Fruit fly (Drosophila melanogaster) whole organism, wandering third instar larva: ENCODE data around the gene ldd.

Experiments
- Abd-B ChIP-seq: fragments of >200 bp; optimal IDR thresholded peaks from 2 replicates; lab custom pipeline; 2017; ENCODE audit warnings: missing biosample characterization, missing genetic modification characterization
- CG32264 ChIP-seq: fragments of 200-800 bp; sonication (Bioruptor generic); optimal IDR thresholded peaks from 2 replicates; lab custom pipeline; 2016; ENCODE audit warnings: missing biosample characterization, missing genetic modification characterization
- CG9705 ChIP-seq: fragments of 200-800 bp; sonication (Bioruptor generic); optimal IDR thresholded peaks from 2 replicates; lab custom pipeline; 2018; ENCODE audit warnings: missing biosample characterization, mild to moderate bottlenecking, missing genetic modification characterization
- CrebA ChIP-seq: fragments of 200-800 bp; sonication (Bioruptor generic); optimal IDR thresholded peaks from 2 replicates; lab custom pipeline; 2016; ENCODE audit warnings: missing biosample characterization, mild to moderate bottlenecking, missing genetic modification characterization, borderline replicate concordance
- Dfd ChIP-seq: fragments of >200 bp; optimal IDR thresholded peaks from 2 replicates; lab custom pipeline; 2017; ENCODE audit warnings: missing biosample characterization, missing genetic modification characterization
- Dif ChIP-seq: fragments of 200-275, 200-300 bp; sonication (Bioruptor generic); optimal IDR thresholded peaks from 2 replicates; lab custom pipeline; 2018; ENCODE audit warnings: missing biosample characterization, missing genetic modification characterization; ENCODE audit not compliant: partially characterized antibody
- GATAd ChIP-seq: sonication (Bioruptor generic); optimal IDR thresholded peaks from 2 replicates; lab custom pipeline; 2016; ENCODE audit warnings: missing biosample characterization, missing genetic modification characterization
- HLH106 ChIP-seq: fragments of 200-800 bp; optimal IDR thresholded peaks from 3 replicates; lab custom pipeline; 2019; ENCODE audit warnings: missing biosample characterization, mild to moderate bottlenecking, missing genetic modification characterization, moderate library complexity
- Hnf4 ChIP-seq: fragments of 200-800 bp; sonication (Bioruptor generic); optimal IDR thresholded peaks from 2 replicates; lab custom pipeline; 2016; ENCODE audit warnings: missing biosample characterization, mild to moderate bottlenecking, missing genetic modification characterization
- Hr78 ChIP-seq: fragments of >200 bp; optimal IDR thresholded peaks from 2 replicates; lab custom pipeline; 2017; ENCODE audit warnings: missing biosample characterization, missing genetic modification characterization
- Hr83 ChIP-seq: fragments of 200-300 bp; sonication (Bioruptor generic); optimal IDR thresholded peaks from 2 replicates; lab custom pipeline; 2016; ENCODE audit warnings: missing biosample characterization, mild to moderate bottlenecking, missing genetic modification characterization, moderate library complexity; ENCODE audit not compliant: poor library complexity, severe bottlenecking
- Jra ChIP-seq: sonication (Bioruptor generic); optimal IDR thresholded peaks from 2 replicates; lab custom pipeline; 2016; ENCODE audit warnings: missing biosample characterization, missing genetic modification characterization
- Mio ChIP-seq: sonication (Bioruptor generic); optimal IDR thresholded peaks from 2 replicates; lab custom pipeline; 2016; ENCODE audit warnings: missing biosample characterization, missing genetic modification characterization
- Myc ChIP-seq: fragments of >200 bp; optimal IDR thresholded peaks from 2 replicates; lab custom pipeline; 2017
- N ChIP-seq: fragments of >200 bp; optimal IDR thresholded peaks from 2 replicates; lab custom pipeline; 2018; ENCODE audit warnings: missing biosample characterization, missing external identifiers, missing genetic modification characterization
- OdsH ChIP-seq: fragments of 200-800 bp; sonication (Bioruptor generic); optimal IDR thresholded peaks from 2 replicates; lab custom pipeline; 2016; ENCODE audit warnings: missing biosample characterization, mild to moderate bottlenecking, missing genetic modification characterization
- Rel ChIP-seq, 2 experiments: fragments of 200-800 bp; sonication (Bioruptor generic) in 1 of 2; optimal IDR thresholded peaks; 2 replicates in 1 of 2; 3 replicates in 1 of 2; lab custom pipeline; 2016 to 2019; ENCODE audit warnings: mild to moderate bottlenecking in 2 of 2, missing biosample characterization in 2 of 2, missing genetic modification characterization in 2 of 2, moderate library complexity in 1 of 2
- Sp1 ChIP-seq: fragments of 200-800 bp; sonication (Bioruptor generic); optimal IDR thresholded peaks from 3 replicates; lab custom pipeline; 2019; ENCODE audit warnings: missing biosample characterization, mild to moderate bottlenecking, missing genetic modification characterization, moderate library complexity
- Vsx2 ChIP-seq: fragments of 200-300, 225-300 bp; sonication (Bioruptor generic); optimal IDR thresholded peaks from 2 replicates; lab custom pipeline; 2018; ENCODE audit warnings: missing biosample characterization, missing genetic modification characterization; ENCODE audit not compliant: partially characterized antibody
- br ChIP-seq: fragments of 200-800 bp; sonication (Bioruptor generic); optimal IDR thresholded peaks from 2 replicates; lab custom pipeline; 2016; ENCODE audit warnings: missing biosample characterization, missing genetic modification characterization
- brk ChIP-seq: fragments of 200-800 bp; sonication (Bioruptor generic); optimal IDR thresholded peaks from 2 replicates; lab custom pipeline; 2016; ENCODE audit warnings: missing biosample characterization, mild to moderate bottlenecking, missing genetic modification characterization
- dl ChIP-seq, 2 experiments: fragments of 175-275, 200-275 bp in 1 of 2; fragments of 200-275 bp in 1 of 2; sonication (Bioruptor generic); optimal IDR thresholded peaks; lab custom pipeline; 2018; ENCODE audit warnings: mild to moderate bottlenecking in 2 of 2, missing biosample characterization in 2 of 2, missing genetic modification characterization in 2 of 2, moderate library complexity in 2 of 2; ENCODE audit not compliant: partially characterized antibody in 2 of 2, insufficient read depth in 1 of 2
- dmrt93B ChIP-seq: fragments of 200-800 bp; sonication (Bioruptor generic); optimal IDR thresholded peaks from 2 replicates; lab custom pipeline; 2018; ENCODE audit warnings: missing biosample characterization, mild to moderate bottlenecking, missing genetic modification characterization
- dsf ChIP-seq: sonication (Bioruptor generic); optimal IDR thresholded peaks from 2 replicates; lab custom pipeline; 2016; ENCODE audit warnings: missing biosample characterization, missing genetic modification characterization, borderline replicate concordance
- ey ChIP-seq: fragments of 200-800 bp; sonication (Bioruptor generic); optimal IDR thresholded peaks from 2 replicates; lab custom pipeline; 2016; ENCODE audit warnings: missing biosample characterization, missing genetic modification characterization
- foxo ChIP-seq, 2 experiments: fragments of 200-800 bp; sonication (Bioruptor generic); optimal IDR thresholded peaks; 2 replicates in 1 of 2; 3 replicates in 1 of 2; lab custom pipeline; 2016 to 2017; ENCODE audit warnings: missing biosample characterization in 2 of 2, missing genetic modification characterization in 2 of 2
- fru ChIP-seq: fragments of 200-800 bp; sonication (Bioruptor generic); optimal IDR thresholded peaks from 3 replicates; lab custom pipeline; 2016; ENCODE audit warnings: missing biosample characterization, mild to moderate bottlenecking, missing genetic modification characterization
- h ChIP-seq: fragments of 200-800 bp; sonication (Bioruptor generic); optimal IDR thresholded peaks from 3 replicates; lab custom pipeline; 2016; ENCODE audit warnings: missing biosample characterization, mild to moderate bottlenecking, missing genetic modification characterization
- jim ChIP-seq: fragments of 175-275, 200-325 bp; sonication (Bioruptor generic); optimal IDR thresholded peaks from 2 replicates; lab custom pipeline; 2016; ENCODE audit warnings: missing biosample characterization, mild to moderate bottlenecking, missing genetic modification characterization
- lola ChIP-seq: fragments of >200 bp; optimal IDR thresholded peaks from 2 replicates; lab custom pipeline; 2017; ENCODE audit warnings: missing biosample characterization, missing genetic modification characterization
- pan ChIP-seq: fragments of >200 bp; optimal IDR thresholded peaks from 2 replicates; lab custom pipeline; 2017
- psq ChIP-seq: fragments of 200-800 bp; sonication (Bioruptor generic); optimal IDR thresholded peaks from 3 replicates; lab custom pipeline; 2017; ENCODE audit warnings: missing biosample characterization, mild to moderate bottlenecking, missing genetic modification characterization, moderate library complexity
- rgr ChIP-seq: fragments of 200-800 bp; sonication (Bioruptor generic); optimal IDR thresholded peaks from 3 replicates; lab custom pipeline; 2016; ENCODE audit warnings: missing biosample characterization, mild to moderate bottlenecking, missing genetic modification characterization
- sage ChIP-seq: fragments of 200-800 bp; sonication (Bioruptor generic); optimal IDR thresholded peaks from 2 replicates; lab custom pipeline; 2016; ENCODE audit warnings: missing biosample characterization, mild to moderate bottlenecking, missing genetic modification characterization
- sv ChIP-seq: fragments of 200-800 bp; sonication (Bioruptor generic); optimal IDR thresholded peaks from 3 replicates; lab custom pipeline; 2016; ENCODE audit warnings: missing biosample characterization, missing genetic modification characterization
- tai ChIP-seq: sonication (Bioruptor generic); optimal IDR thresholded peaks from 2 replicates; lab custom pipeline; 2016; ENCODE audit warnings: missing biosample characterization, missing genetic modification characterization
- usp ChIP-seq: fragments of >200 bp; optimal IDR thresholded peaks from 2 replicates; lab custom pipeline; 2017; ENCODE audit warnings: missing biosample characterization, missing genetic modification characterization
- woc ChIP-seq: sonication (Bioruptor generic); optimal IDR thresholded peaks from 2 replicates; lab custom pipeline; 2016; ENCODE audit warnings: missing biosample characterization, mild to moderate bottlenecking, missing genetic modification characterization

The ldd gene

DNA sequence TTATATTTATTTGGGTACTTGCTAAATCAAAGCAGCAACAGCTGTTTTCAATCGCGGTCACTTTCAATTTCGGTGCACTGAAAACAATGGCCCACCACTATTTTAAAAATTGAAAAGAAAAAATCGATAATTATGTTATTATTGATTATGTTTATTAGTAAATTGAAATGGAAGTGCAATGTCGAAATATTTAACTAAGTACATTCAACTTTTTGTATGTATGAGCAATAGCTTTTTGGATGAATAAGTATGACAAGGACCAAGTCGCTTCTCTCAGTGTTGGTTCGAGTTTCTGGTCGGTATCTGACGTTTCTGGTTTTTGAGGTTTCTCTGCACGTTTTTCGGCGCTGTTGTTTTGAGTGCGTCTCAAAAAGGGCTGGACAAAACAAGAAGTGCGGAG lies 742 bp downstream of the ldd start:
- TF ChIP-seq pan (lab: Kevin White, UChicago) (no peak), sv (GFP tag; lab: Kevin White, UChicago) (peak; percentile 65), OdsH (GFP tag; lab: Kevin White, UChicago) (peak; percentile 80), lola (GFP tag; lab: Kevin White, UChicago) (no peak), tai (GFP tag; lab: Kevin White, UChicago) (peak; percentile 55), N (GFP tag; lab: Kevin White, UChicago) (no peak), h (GFP tag; lab: Kevin White, UChicago) (peak; percentile 87), Vsx2 (GFP tag; lab: Kevin White, UChicago) (no peak), Mio (no peak), Myc (lab: Kevin White, UChicago) (no peak), Abd-B (GFP tag; lab: Kevin White, UChicago) (no peak), ey (GFP tag; lab: Kevin White, UChicago) (peak; percentile 86), CrebA (no peak), br (peak; percentile 74), CG9705 (peak; percentile 57), Hnf4 (GFP tag; lab: Kevin White, UChicago) (peak; percentile 76), Hr78 (GFP tag; lab: Kevin White, UChicago) (no peak), Sp1 (peak; percentile 85), sage (GFP tag; lab: Kevin White, UChicago) (peak; percentile 76), foxo (GFP tag; optimal IDR thresholded peaks at IDR 0.05; lab: Kevin White, UChicago) (peak in 1 of 2 experiments; percentile 87), dmrt93B (GFP tag; lab: Kevin White, UChicago) (peak; percentile 70), HLH106 (tag; lab: Kevin White, UChicago) (peak; percentile 84), CG32264 (peak; percentile 49), brk (GFP tag; lab: Kevin White, UChicago) (peak; percentile 46), Hr83 (GFP tag; lab: Kevin White, UChicago) (no peak), Dif (no peak), usp (no peak), dsf (GFP tag; lab: Kevin White, UChicago) (peak; percentile 30), Jra (peak; percentile 46), GATAd (peak; percentile 15), rgr (peak; percentile 88), fru (GFP tag; lab: Kevin White, UChicago) (peak; percentile 86), psq (GFP tag; lab: Kevin White, UChicago) (peak; percentile 85), Rel (GFP tag; optimal IDR thresholded peaks at IDR 0.05; lab: Kevin White, UChicago) (peak; percentile 8), Rel (tag; optimal IDR thresholded peaks at IDR 0.05; lab: Kevin White, UChicago) (peak; percentile 19), Dfd (GFP tag; lab: Kevin White, UChicago) (no peak), jim (no peak), woc (GFP tag; lab: Kevin White, UChicago) (peak; percentile 67), dl (GFP tag; optimal IDR thresholded peaks at IDR 0.05; lab: Kevin White, UChicago; ENCODE audit: insufficient read depth in 1 of 2, partially characterized antibody in 2 of 2) (no peak)

DNA sequence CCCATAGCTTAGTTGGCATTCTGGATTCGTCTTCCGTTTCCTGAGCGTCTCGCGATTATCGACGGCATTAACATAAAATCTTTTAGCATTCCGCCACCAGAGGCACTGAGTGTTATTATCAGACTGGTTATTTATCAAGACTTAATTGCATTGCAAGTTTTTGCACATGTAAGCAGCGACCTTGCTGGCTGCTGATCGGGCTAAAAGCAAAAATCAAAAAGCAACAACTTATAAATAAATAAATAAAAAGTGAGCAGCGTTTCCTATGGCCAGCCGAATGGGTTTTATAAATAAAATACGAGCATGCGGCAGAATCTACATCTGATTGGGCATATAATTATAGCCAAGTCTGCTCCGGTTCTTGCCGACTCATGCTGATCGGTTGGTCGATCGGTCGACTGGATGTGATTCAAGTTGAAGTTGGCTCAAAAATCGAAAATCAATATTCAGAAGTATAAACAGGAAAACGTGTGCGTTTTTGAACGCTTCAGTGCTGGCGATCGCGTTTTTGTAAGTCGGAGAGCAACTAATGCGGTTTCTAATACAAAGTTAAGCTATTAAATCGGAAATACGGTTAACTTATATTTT lies 2.6 kb downstream of the ldd start:
- TF ChIP-seq HLH106 (tag; lab: Kevin White, UChicago) (no peak), Dif (no peak), woc (GFP tag; lab: Kevin White, UChicago) (no peak), Myc (lab: Kevin White, UChicago) (no peak)

DNA sequence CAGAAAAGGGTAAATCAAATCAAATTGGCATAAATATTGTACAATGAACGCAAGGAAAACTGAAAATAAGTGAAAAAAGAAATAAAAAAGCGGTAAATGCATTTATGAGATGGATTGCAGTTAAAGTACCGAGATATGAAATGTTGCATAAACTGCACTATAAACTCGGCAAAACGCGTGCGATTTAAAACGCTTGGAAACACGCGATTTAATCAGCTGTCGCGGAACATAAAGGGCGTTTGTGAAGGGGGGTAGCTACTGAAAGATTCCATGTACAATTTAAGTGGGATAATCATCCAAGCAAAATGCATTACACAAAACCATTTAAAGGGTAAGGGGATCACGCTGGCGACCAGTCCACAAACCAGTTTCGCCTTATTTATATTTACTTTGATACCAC lies 3.4 kb downstream of the ldd start:
- TF ChIP-seq tai (GFP tag; lab: Kevin White, UChicago) (no peak), OdsH (GFP tag; lab: Kevin White, UChicago) (no peak), woc (GFP tag; lab: Kevin White, UChicago) (no peak), dmrt93B (GFP tag; lab: Kevin White, UChicago) (no peak), Sp1 (no peak), Jra (no peak), N (GFP tag; lab: Kevin White, UChicago) (no peak), CG9705 (no peak), Vsx2 (GFP tag; lab: Kevin White, UChicago) (no peak), foxo (GFP tag; optimal IDR thresholded peaks at IDR 0.05; lab: Kevin White, UChicago) (no peak), HLH106 (tag; lab: Kevin White, UChicago) (no peak), Hr78 (GFP tag; lab: Kevin White, UChicago) (no peak), GATAd (no peak), Myc (lab: Kevin White, UChicago) (no peak), psq (GFP tag; lab: Kevin White, UChicago) (no peak), rgr (no peak), h (GFP tag; lab: Kevin White, UChicago) (no peak), Dif (no peak)
